Worm (Caenorhabditis elegans) whole organism, L3 larva: ENCODE measurements around the gene F15A4.10.

ENCODE experiments used
- aly-2 ChIP-seq: fragments of 150-350 bp; optimal IDR thresholded peaks from 2 replicates; lab custom pipeline; 2014; ENCODE audit warnings: missing biosample characterization, missing genetic modification characterization
- egl-5 ChIP-seq: fragments of 150-350 bp; optimal IDR thresholded peaks from 2 replicates; lab custom pipeline; 2017; ENCODE audit warnings: missing biosample characterization, missing genetic modification reagents, missing genetic modification characterization, inconsistent platforms
- elt-2 ChIP-seq: sonication (generic microtip); optimal IDR thresholded peaks from 2 replicates; lab custom pipeline; 2016; ENCODE audit warnings: missing genetic modification reagents, mild to moderate bottlenecking, missing genetic modification characterization, missing compliant biosample characterization
- fos-1 ChIP-seq: fragments of 150-350 bp; optimal IDR thresholded peaks from 2 replicates; lab custom pipeline; 2014; ENCODE audit warnings: missing biosample characterization, missing genetic modification characterization
- mdl-1 ChIP-seq: fragments of 150-350 bp; optimal IDR thresholded peaks from 2 replicates; lab custom pipeline; 2014; ENCODE audit warnings: missing biosample characterization, missing genetic modification characterization
- nhr-76 ChIP-seq: fragments of 150-350 bp; sonication (generic microtip); optimal IDR thresholded peaks from 5 replicates; lab custom pipeline; 2014; ENCODE audit warnings: missing biosample characterization, missing genetic modification characterization
- snpc-4 ChIP-seq: fragments of 150-350 bp; optimal IDR thresholded peaks from 2 replicates; lab custom pipeline; 2014; ENCODE audit warnings: missing biosample characterization, missing genetic modification characterization

- TF ChIP-seq mdl-1 (tag; lab: Kevin White, UChicago) (no peak), snpc-4 (tag; lab: Kevin White, UChicago) (no peak), aly-2 (tag; lab: Kevin White, UChicago) (no peak), fos-1 (tag; lab: Kevin White, UChicago) (no peak), egl-5 (no peak), nhr-76 (no peak), elt-2 (tag; lab: Kevin White, UChicago) (peak; percentile 12)
Observed at ce11 chrII:12518008-12518407, 33.0 kb upstream of the F15A4.10 start.
